Fruit fly (Drosophila melanogaster): ENCODE measurements around the gene sqz.

The sqz gene

DNA sequence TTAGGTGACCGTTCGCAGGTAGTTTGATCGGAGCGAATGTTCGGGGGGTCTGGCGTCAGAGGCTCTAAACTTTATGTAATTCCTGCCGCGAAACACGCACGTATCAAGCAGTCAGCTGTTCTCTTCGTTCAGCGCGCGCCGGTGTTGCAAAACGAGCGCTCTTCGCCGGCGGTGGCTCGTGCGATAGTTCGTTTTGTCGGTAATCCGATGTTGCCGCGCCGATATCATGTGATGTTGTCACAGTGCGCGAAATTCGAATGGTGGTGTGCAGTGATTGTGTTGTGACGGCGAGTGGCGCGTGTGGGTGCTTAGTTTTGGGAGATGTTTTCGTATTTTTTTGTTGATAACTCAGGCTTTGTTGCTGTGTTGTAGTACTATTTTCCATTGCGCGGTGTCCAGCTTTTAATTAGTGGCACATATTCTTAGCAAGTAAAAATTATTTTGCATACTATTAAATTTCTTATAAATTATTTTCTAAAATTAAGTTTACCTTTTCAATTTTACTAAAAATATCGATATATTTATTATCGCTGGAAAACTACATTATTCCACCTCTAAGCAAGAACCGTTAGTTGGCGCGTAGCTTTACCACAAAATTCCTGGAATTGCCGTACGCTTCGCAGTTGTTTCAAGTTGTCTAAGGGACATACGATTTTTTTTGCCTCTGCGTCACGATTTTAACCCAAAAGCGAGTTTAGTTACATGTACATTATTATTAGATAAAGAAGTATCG lies 7.2 kb upstream of the sqz start, which contains the start of gene nanos (continued):
- TF ChIP-seq Ets65A (GFP tag) (peak; percentile 96), Vsx1 (GFP tag; optimal IDR thresholded peaks at IDR 0.05) (no peak), sr (GFP tag; IDR thresholded peaks at IDR 0.05) (peak; percentile 45; the same call in 1 of the 3 replicates), Taf1 (GFP tag; IDR thresholded peaks at IDR 0.05) (no peak), Six4 (GFP tag; optimal IDR thresholded peaks at IDR 0.05) (peak; percentile 31), CG1832 (GFP tag; optimal IDR thresholded peaks at IDR 0.05) (no peak), NK7.1 (GFP tag; optimal IDR thresholded peaks at IDR 0.05) (peak; percentile 38), aop (GFP tag; IDR thresholded peaks at IDR 0.05) (no peak), CG17912 (GFP tag; optimal IDR thresholded peaks at IDR 0.05) (peak; percentile 74), MTF-1 (GFP tag; optimal IDR thresholded peaks at IDR 0.05; ENCODE audit: borderline replicate concordance) (peak; percentile 32), E2f2 (GFP tag; IDR thresholded peaks at IDR 0.05) (peak; percentile 99), danr (GFP tag; IDR thresholded peaks at IDR 0.05) (peak; percentile 16; the same call in 1 of the 2 replicates), lilli (GFP tag; optimal IDR thresholded peaks at IDR 0.05) (peak; percentile 83), sna (GFP tag; IDR thresholded peaks at IDR 0.05; ENCODE audit: partially characterized antibody) (peak; percentile 98), Atf3 (GFP tag; optimal IDR thresholded peaks at IDR 0.05) (peak; percentile 7), bab2 (GFP tag; optimal IDR thresholded peaks at IDR 0.05) (no peak), CG2129 (GFP tag; IDR thresholded peaks at IDR 0.05; ENCODE audit: partially characterized antibody) (peak; percentile 92), CG33213 (GFP tag; optimal IDR thresholded peaks at IDR 0.05) (peak; percentile 69), Jarid2 (GFP tag; optimal IDR thresholded peaks at IDR 0.05) (no peak), Elba2 (GFP tag; optimal IDR thresholded peaks at IDR 0.05) (no peak), peb (GFP tag; IDR thresholded peaks at IDR 0.05) (no peak), CG30020 (tag; optimal IDR thresholded peaks at IDR 0.05) (peak; percentile 46), Dbx (GFP tag; IDR thresholded peaks at IDR 0.05) (peak; percentile 90), CG13775 (GFP tag; optimal IDR thresholded peaks at IDR 0.05) (peak; percentile 53), CG15011 (GFP tag; optimal IDR thresholded peaks at IDR 0.05) (no peak), fd64A (GFP tag; optimal IDR thresholded peaks at IDR 0.05) (no peak), ash1 (GFP tag; optimal IDR thresholded peaks at IDR 0.05) (peak; percentile 69), B-H1 (GFP tag; IDR thresholded peaks at IDR 0.05) (no peak), CG11093 (GFP tag; IDR thresholded peaks at IDR 0.05) (no peak), scrt (GFP tag; optimal IDR thresholded peaks at IDR 0.05) (no peak), tgo (GFP tag; IDR thresholded peaks at IDR 0.05) (peak; percentile 50; the same call in 2 of the 3 replicates), CG16813 (GFP tag; IDR thresholded peaks at IDR 0.05; ENCODE audit: partially characterized antibody) (peak; percentile 99), Dip3 (GFP tag; optimal IDR thresholded peaks at IDR 0.05) (peak; percentile 80), CG34224 (GFP tag; IDR thresholded peaks at IDR 0.05; ENCODE audit: partially characterized antibody) (peak; percentile 99), Kr (GFP tag; optimal IDR thresholded peaks at IDR 0.05) (no peak), sd (tag; optimal IDR thresholded peaks at IDR 0.05) (peak; percentile 43), CG2875 (GFP tag; optimal IDR thresholded peaks at IDR 0.05) (no peak), jigr1 (GFP tag; IDR thresholded peaks at IDR 0.05) (no peak), Oli (tag; optimal IDR thresholded peaks at IDR 0.05) (peak; percentile 13), slou (GFP tag; optimal IDR thresholded peaks at IDR 0.05) (no peak), CG14014 (GFP tag; IDR thresholded peaks at IDR 0.05) (peak; percentile 49; the same call in 1 of the 2 replicates), CG3163 (GFP tag; optimal IDR thresholded peaks at IDR 0.05) (peak; percentile 61), Sry-β (GFP tag; optimal IDR thresholded peaks at IDR 0.05) (no peak), MBD-R2 (GFP tag; IDR thresholded peaks at IDR 0.05) (peak; percentile 94), C15 (GFP tag; IDR thresholded peaks at IDR 0.05) (no peak), Ada2b (GFP tag; IDR thresholded peaks at IDR 0.05) (peak; percentile 44; the same call in 1 of the 2 replicates), lab (GFP tag; optimal IDR thresholded peaks at IDR 0.05) (peak; percentile 76), HmgD (GFP tag; optimal IDR thresholded peaks at IDR 0.05) (peak; percentile 89), CG7271 (tag; optimal IDR thresholded peaks at IDR 0.05) (no peak), Ravus (GFP tag; IDR thresholded peaks at IDR 0.05) (no peak)

All from whole organism, embryonic.